Fruit fly (Drosophila melanogaster): ENCODE data around the gene Mcm6.

The Mcm6 gene

dm6 chrX:6677826-6678489 is 3.8 kb downstream of the Mcm6 start, which contains the start of gene Fum1 (continued):
- TF ChIP-seq rib (GFP tag; IDR thresholded peaks at IDR 0.05) (no peak), CG4360 (GFP tag; IDR thresholded peaks at IDR 0.05) (peak; percentile 98), aop (GFP tag; IDR thresholded peaks at IDR 0.05) (no peak), Sin3A (optimal IDR thresholded peaks at IDR 0.05) (peak; percentile 91), tgo (GFP tag; IDR thresholded peaks at IDR 0.05) (no peak), dati (GFP tag; IDR thresholded peaks at IDR 0.05) (no peak), CG6654 (GFP tag; optimal IDR thresholded peaks at IDR 0.05) (no peak), Mad (GFP tag; optimal IDR thresholded peaks at IDR 0.05) (no peak), Ets97D (GFP tag; optimal IDR thresholded peaks at IDR 0.05) (peak; percentile 4), Doc2 (GFP tag; IDR thresholded peaks at IDR 0.05) (no peak), Aef1 (GFP tag; IDR thresholded peaks at IDR 0.05) (peak; percentile 24; the same call in 1 of the 3 replicates), CG13775 (GFP tag; optimal IDR thresholded peaks at IDR 0.05) (no peak), bowl (GFP tag; IDR thresholded peaks at IDR 0.05) (no peak), usp (GFP tag; optimal IDR thresholded peaks at IDR 0.05) (no peak), Asciz (GFP tag; optimal IDR thresholded peaks at IDR 0.05) (no peak), NC2α (GFP tag; optimal IDR thresholded peaks at IDR 0.05) (no peak), Kr (GFP tag; optimal IDR thresholded peaks at IDR 0.05) (no peak), CG10543 (GFP tag; optimal IDR thresholded peaks at IDR 0.05) (no peak), Xbp1 (GFP tag; optimal IDR thresholded peaks at IDR 0.05) (peak; percentile 11), CG7963 (GFP tag; IDR thresholded peaks at IDR 0.05; ENCODE audit: partially characterized antibody) (peak; percentile 59; the same call in 2 of the 3 replicates), CG11398 (GFP tag; optimal IDR thresholded peaks at IDR 0.05) (no peak), CG4617 (GFP tag; optimal IDR thresholded peaks at IDR 0.05; ENCODE audit: borderline replicate concordance) (no peak), Antp (GFP tag; optimal IDR thresholded peaks at IDR 0.05) (no peak), bab2 (GFP tag; optimal IDR thresholded peaks at IDR 0.05) (no peak), CG5180 (GFP tag; optimal IDR thresholded peaks at IDR 0.05) (no peak), CG13624 (GFP tag; optimal IDR thresholded peaks at IDR 0.05) (peak; percentile 20), tio (GFP tag; optimal IDR thresholded peaks at IDR 0.05) (no peak), Side (GFP tag; optimal IDR thresholded peaks at IDR 0.05) (no peak), Hr39 (optimal IDR thresholded peaks at IDR 0.05) (no peak), CG10209 (GFP tag; optimal IDR thresholded peaks at IDR 0.05) (no peak), gt (GFP tag; IDR thresholded peaks at IDR 0.05) (no peak), Drgx (GFP tag; IDR thresholded peaks at IDR 0.05) (no peak), CG11695 (GFP tag; IDR thresholded peaks at IDR 0.05) (no peak), NFAT (GFP tag; IDR thresholded peaks at IDR 0.05) (no peak), CG7928 (GFP tag; optimal IDR thresholded peaks at IDR 0.05) (no peak), gem (tag; optimal IDR thresholded peaks at IDR 0.05) (no peak), Dp (GFP tag; optimal IDR thresholded peaks at IDR 0.05) (peak; percentile 53), pita (GFP tag; optimal IDR thresholded peaks at IDR 0.05) (no peak), CG8281 (tag; optimal IDR thresholded peaks at IDR 0.05) (no peak), TFAM (GFP tag; optimal IDR thresholded peaks at IDR 0.05) (no peak), dmrt11E (tag; optimal IDR thresholded peaks at IDR 0.05) (no peak), Fer2 (tag; optimal IDR thresholded peaks at IDR 0.05) (no peak), pho (GFP tag; optimal IDR thresholded peaks at IDR 0.05) (peak; percentile 35), CG10654 (GFP tag; optimal IDR thresholded peaks at IDR 0.05) (no peak), grau (tag; optimal IDR thresholded peaks at IDR 0.05) (peak; percentile 38), HLH54F (GFP tag; optimal IDR thresholded peaks at IDR 0.05) (no peak), Nf-YB (GFP tag; optimal IDR thresholded peaks at IDR 0.05) (no peak), Fer3 (tag; optimal IDR thresholded peaks at IDR 0.05) (no peak), eve (GFP tag; optimal IDR thresholded peaks at IDR 0.05) (no peak), CG13424 (tag; optimal IDR thresholded peaks at IDR 0.05) (no peak), gfzf (GFP tag; optimal IDR thresholded peaks at IDR 0.05) (peak; percentile 31), B-H2 (GFP tag; optimal IDR thresholded peaks at IDR 0.05) (no peak)
